Fruit fly (Drosophila melanogaster) whole organism, wandering third instar larva: Measurements from ENCODE around the gene CG12672.
A peak's percentile ranks its signal among the peaks of the same experiment; 100 is the strongest.

Experiments used
- CG32264 ChIP-seq: fragments of 200-800 bp; sonication (Bioruptor generic); optimal IDR thresholded peaks from 2 replicates; lab custom pipeline; 2016; ENCODE audit warnings: missing biosample characterization, missing genetic modification characterization
- CrebA ChIP-seq: fragments of 200-800 bp; sonication (Bioruptor generic); optimal IDR thresholded peaks from 2 replicates; lab custom pipeline; 2016; ENCODE audit warnings: missing biosample characterization, mild to moderate bottlenecking, missing genetic modification characterization, borderline replicate concordance
- Dfd ChIP-seq: fragments of >200 bp; optimal IDR thresholded peaks from 2 replicates; lab custom pipeline; 2017; ENCODE audit warnings: missing biosample characterization, missing genetic modification characterization
- Dif ChIP-seq: fragments of 200-275, 200-300 bp; sonication (Bioruptor generic); optimal IDR thresholded peaks from 2 replicates; lab custom pipeline; 2018; ENCODE audit warnings: missing biosample characterization, missing genetic modification characterization; ENCODE audit not compliant: partially characterized antibody
- HLH106 ChIP-seq: fragments of 200-800 bp; optimal IDR thresholded peaks from 3 replicates; lab custom pipeline; 2019; ENCODE audit warnings: missing biosample characterization, mild to moderate bottlenecking, missing genetic modification characterization, moderate library complexity
- Hnf4 ChIP-seq: fragments of 200-800 bp; sonication (Bioruptor generic); optimal IDR thresholded peaks from 2 replicates; lab custom pipeline; 2016; ENCODE audit warnings: missing biosample characterization, mild to moderate bottlenecking, missing genetic modification characterization
- Hr83 ChIP-seq: fragments of 200-300 bp; sonication (Bioruptor generic); optimal IDR thresholded peaks from 2 replicates; lab custom pipeline; 2016; ENCODE audit warnings: missing biosample characterization, mild to moderate bottlenecking, missing genetic modification characterization, moderate library complexity; ENCODE audit not compliant: poor library complexity, severe bottlenecking
- Mio ChIP-seq: sonication (Bioruptor generic); optimal IDR thresholded peaks from 2 replicates; lab custom pipeline; 2016; ENCODE audit warnings: missing biosample characterization, missing genetic modification characterization
- Myc ChIP-seq: fragments of >200 bp; optimal IDR thresholded peaks from 2 replicates; lab custom pipeline; 2017
- N ChIP-seq: fragments of >200 bp; optimal IDR thresholded peaks from 2 replicates; lab custom pipeline; 2018; ENCODE audit warnings: missing biosample characterization, missing external identifiers, missing genetic modification characterization
- OdsH ChIP-seq: fragments of 200-800 bp; sonication (Bioruptor generic); optimal IDR thresholded peaks from 2 replicates; lab custom pipeline; 2016; ENCODE audit warnings: missing biosample characterization, mild to moderate bottlenecking, missing genetic modification characterization
- Rel ChIP-seq, 2 experiments: fragments of 200-800 bp; sonication (Bioruptor generic) in 1 of 2; optimal IDR thresholded peaks; 2 replicates in 1 of 2; 3 replicates in 1 of 2; lab custom pipeline; 2016 to 2019; ENCODE audit warnings: mild to moderate bottlenecking in 2 of 2, missing biosample characterization in 2 of 2, missing genetic modification characterization in 2 of 2, moderate library complexity in 1 of 2
- Sp1 ChIP-seq: fragments of 200-800 bp; sonication (Bioruptor generic); optimal IDR thresholded peaks from 3 replicates; lab custom pipeline; 2019; ENCODE audit warnings: missing biosample characterization, mild to moderate bottlenecking, missing genetic modification characterization, moderate library complexity
- Vsx2 ChIP-seq: fragments of 200-300, 225-300 bp; sonication (Bioruptor generic); optimal IDR thresholded peaks from 2 replicates; lab custom pipeline; 2018; ENCODE audit warnings: missing biosample characterization, missing genetic modification characterization; ENCODE audit not compliant: partially characterized antibody
- br ChIP-seq: fragments of 200-800 bp; sonication (Bioruptor generic); optimal IDR thresholded peaks from 2 replicates; lab custom pipeline; 2016; ENCODE audit warnings: missing biosample characterization, missing genetic modification characterization
- brk ChIP-seq: fragments of 200-800 bp; sonication (Bioruptor generic); optimal IDR thresholded peaks from 2 replicates; lab custom pipeline; 2016; ENCODE audit warnings: missing biosample characterization, mild to moderate bottlenecking, missing genetic modification characterization
- dl ChIP-seq, 2 experiments: fragments of 175-275, 200-275 bp in 1 of 2; fragments of 200-275 bp in 1 of 2; sonication (Bioruptor generic); optimal IDR thresholded peaks; lab custom pipeline; 2018; ENCODE audit warnings: mild to moderate bottlenecking in 2 of 2, missing biosample characterization in 2 of 2, missing genetic modification characterization in 2 of 2, moderate library complexity in 2 of 2; ENCODE audit not compliant: partially characterized antibody in 2 of 2, insufficient read depth in 1 of 2
- foxo ChIP-seq, 2 experiments: fragments of 200-800 bp; sonication (Bioruptor generic); optimal IDR thresholded peaks; 2 replicates in 1 of 2; 3 replicates in 1 of 2; lab custom pipeline; 2016 to 2017; ENCODE audit warnings: missing biosample characterization in 2 of 2, missing genetic modification characterization in 2 of 2
- fru ChIP-seq: fragments of 200-800 bp; sonication (Bioruptor generic); optimal IDR thresholded peaks from 3 replicates; lab custom pipeline; 2016; ENCODE audit warnings: missing biosample characterization, mild to moderate bottlenecking, missing genetic modification characterization
- h ChIP-seq: fragments of 200-800 bp; sonication (Bioruptor generic); optimal IDR thresholded peaks from 3 replicates; lab custom pipeline; 2016; ENCODE audit warnings: missing biosample characterization, mild to moderate bottlenecking, missing genetic modification characterization
- jim ChIP-seq: fragments of 175-275, 200-325 bp; sonication (Bioruptor generic); optimal IDR thresholded peaks from 2 replicates; lab custom pipeline; 2016; ENCODE audit warnings: missing biosample characterization, mild to moderate bottlenecking, missing genetic modification characterization
- lola ChIP-seq: fragments of >200 bp; optimal IDR thresholded peaks from 2 replicates; lab custom pipeline; 2017; ENCODE audit warnings: missing biosample characterization, missing genetic modification characterization

CG12672 gene

DNA sequence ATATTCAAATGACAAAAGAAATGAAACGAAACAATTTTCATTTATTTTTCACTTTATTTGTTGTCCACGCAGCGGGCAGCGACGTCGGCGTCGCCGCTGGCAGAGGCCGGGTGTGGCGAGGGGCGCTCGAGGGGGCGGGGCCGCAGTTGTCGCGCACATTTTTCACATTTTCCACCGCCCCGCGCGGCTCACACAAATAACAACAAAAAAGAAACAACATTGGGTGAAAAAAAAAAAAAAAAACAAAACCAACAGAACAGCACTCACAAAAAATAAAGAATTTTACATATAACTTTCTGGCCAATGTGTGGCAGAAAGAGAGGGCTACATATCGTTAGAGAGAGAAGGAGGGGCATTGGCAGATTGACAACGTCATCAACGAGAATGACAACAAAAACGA is 7.2 kb upstream of the CG12672 start:
- no peak for TF ChIP-seq Vsx2 (GFP tag; lab: Kevin White, UChicago)
- no peak for TF ChIP-seq Sp1 (GFP tag; lab: Kevin White, UChicago)
- no peak for TF ChIP-seq lola (GFP tag; lab: Kevin White, UChicago)
- TF ChIP-seq dl (GFP tag; optimal IDR thresholded peaks at IDR 0.05; lab: Kevin White, UChicago; ENCODE audit: insufficient read depth in 1 of 2, partially characterized antibody in 2 of 2): no peak
- no peak for TF ChIP-seq Myc (lab: Kevin White, UChicago)
- TF ChIP-seq, all 38 proteins: peak for 0

DNA sequence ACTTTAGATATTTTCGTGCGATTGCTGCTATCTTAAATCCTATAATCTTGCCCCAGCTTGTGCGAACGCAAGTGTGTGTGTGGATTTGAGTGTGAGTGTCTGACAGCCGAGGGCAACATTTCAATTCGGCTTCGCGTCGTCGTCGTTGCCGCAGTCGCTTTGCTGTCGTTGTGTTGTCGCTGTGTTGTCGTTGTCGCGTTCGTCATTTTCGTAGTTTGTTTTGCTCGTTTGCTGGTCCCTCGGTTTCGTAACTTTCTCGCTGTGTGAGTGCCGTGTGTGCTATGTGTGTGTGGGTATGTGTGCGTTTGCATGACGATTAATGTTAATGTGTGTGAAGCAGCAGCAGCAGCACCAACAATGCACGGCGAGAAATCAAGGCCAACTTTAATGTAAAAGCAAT is 2.0 kb upstream of the CG12672 start:
- no peak for TF ChIP-seq brk
- no peak for TF ChIP-seq Hr83
- TF ChIP-seq CG32264: no peak
- TF ChIP-seq h (GFP tag; lab: Kevin White, UChicago): no peak
- TF ChIP-seq OdsH (GFP tag; lab: Kevin White, UChicago): no peak

dm6 chrX:18003772-18004569 is 3.4 kb downstream of the CG12672 start:
- TF ChIP-seq Hr83: no peak
- no peak for TF ChIP-seq N (GFP tag; lab: Kevin White, UChicago)
- TF ChIP-seq Dfd (GFP tag; lab: Kevin White, UChicago): peak; percentile 58

dm6 chrX:17995535-17995934 is 11.9 kb downstream of the CG12672 start:
- TF ChIP-seq CrebA (GFP tag; lab: Kevin White, UChicago): no peak
- no peak for TF ChIP-seq Mio (GFP tag; lab: Kevin White, UChicago)
- TF ChIP-seq fru (GFP tag; lab: Kevin White, UChicago): no peak
- TF ChIP-seq Hr83: no peak
- TF ChIP-seq Vsx2 (GFP tag; lab: Kevin White, UChicago): no peak
- TF ChIP-seq, all 38 proteins: peak for 0

DNA sequence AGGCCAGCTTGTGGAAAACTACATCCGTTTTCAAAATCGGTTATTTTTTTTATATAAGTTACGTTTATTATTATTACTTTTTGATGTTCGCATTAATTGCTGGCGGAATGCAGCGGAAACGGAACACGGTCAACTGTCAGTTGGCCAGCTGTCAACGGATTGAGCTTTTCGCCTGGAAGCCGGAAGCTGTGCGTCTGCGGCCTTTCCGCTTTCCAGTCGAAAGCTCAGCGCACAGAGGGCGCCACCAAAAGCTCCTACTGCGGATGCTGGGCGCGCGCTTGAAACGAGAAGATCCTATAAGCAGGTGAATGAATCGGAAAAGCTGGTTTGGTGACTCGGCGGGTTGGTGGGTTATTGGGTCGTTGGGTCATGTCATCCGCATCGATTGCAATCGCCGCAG is 39.3 kb downstream of the CG12672 start:
- no peak for TF ChIP-seq Hnf4 (GFP tag; lab: Kevin White, UChicago)
- no peak for TF ChIP-seq HLH106 (tag; lab: Kevin White, UChicago)
- TF ChIP-seq Rel (GFP tag; optimal IDR thresholded peaks at IDR 0.05; lab: Kevin White, UChicago): no peak
- TF ChIP-seq Rel (tag; optimal IDR thresholded peaks at IDR 0.05; lab: Kevin White, UChicago): no peak

DNA sequence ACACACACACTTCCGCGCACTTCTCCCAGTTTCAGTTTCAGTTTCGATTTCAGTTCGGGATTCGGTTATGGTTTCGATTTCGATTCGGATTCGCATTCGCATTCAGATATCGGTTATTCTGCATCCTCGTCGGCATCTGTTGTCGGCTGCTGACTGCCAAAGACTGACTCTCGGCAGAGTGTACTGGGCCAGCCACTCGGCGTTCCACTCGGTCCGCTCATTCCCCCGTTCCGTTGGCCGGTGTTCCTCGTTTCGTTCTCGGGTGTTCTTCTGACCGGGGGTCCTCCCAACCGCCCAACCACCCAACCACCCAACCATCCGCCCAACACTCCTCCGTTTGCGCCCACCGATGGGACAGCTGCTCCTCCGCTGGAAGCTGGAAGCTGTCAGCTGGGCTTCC is 40.4 kb downstream of the CG12672 start:
- no peak for TF ChIP-seq HLH106 (tag; lab: Kevin White, UChicago)
- TF ChIP-seq Dfd (GFP tag; lab: Kevin White, UChicago): peak; percentile 16

dm6 chrX:17963008-17963744 is 44.2 kb downstream of the CG12672 start:
- TF ChIP-seq foxo (GFP tag; optimal IDR thresholded peaks at IDR 0.05; lab: Kevin White, UChicago): no peak
- TF ChIP-seq br (GFP tag; lab: Kevin White, UChicago): no peak
- no peak for TF ChIP-seq brk
- no peak for TF ChIP-seq Sp1 (GFP tag; lab: Kevin White, UChicago)
- no peak for TF ChIP-seq Vsx2 (GFP tag; lab: Kevin White, UChicago)
- TF ChIP-seq CrebA (GFP tag; lab: Kevin White, UChicago): no peak
- TF ChIP-seq Dfd (GFP tag; lab: Kevin White, UChicago): no peak
- no peak for TF ChIP-seq Dif
- TF ChIP-seq jim (GFP tag; lab: Kevin White, UChicago): no peak
